Worm (Caenorhabditis elegans): Measurements from ENCODE around the gene F55G1.7.

F55G1.7 gene

ce11 chrIV:7486201-7486947, 16.7 kb upstream of the F55G1.7 start, which contains the start of the genes his-61 and his-62 (continued):
- TF ChIP-seq ZK546.5 (tag; optimal IDR thresholded peaks at IDR 0.05) (no peak), ceh-82 (tag; optimal IDR thresholded peaks at IDR 0.05) (no peak), fos-1 (tag; optimal IDR thresholded peaks at IDR 0.05) (peak; percentile 52), lin-11 (tag; optimal IDR thresholded peaks at IDR 0.05) (no peak), unc-62 (GFP tag; optimal IDR thresholded peaks at IDR 0.05) (no peak), ztf-1 (GFP tag; conservative IDR thresholded peaks at IDR 0.05) (no peak), mdl-1 (tag; optimal IDR thresholded peaks at IDR 0.05) (no peak), nhr-10 (tag; optimal IDR thresholded peaks at IDR 0.05) (no peak), ama-1 (optimal IDR thresholded peaks at IDR 0.05) (no peak), zag-1 (tag; optimal IDR thresholded peaks at IDR 0.05) (peak; percentile 61)

- TF ChIP-seq unc-55 (GFP tag; optimal IDR thresholded peaks at IDR 0.05) = peak; percentile 46
- TF ChIP-seq mab-5 (tag; optimal IDR thresholded peaks at IDR 0.05) = no peak
These were observed 8.5 kb upstream of the F55G1.7 start, which contains the start of gene rod-1 for ce11 chrIV:7478134-7478533. Gene rod-1, plus strand, starts transcription at chrIV:7478452.

- TF ChIP-seq nhr-21 (tag; optimal IDR thresholded peaks at IDR 0.05) = no peak
- no peak for TF ChIP-seq gmeb-1 (tag; optimal IDR thresholded peaks at IDR 0.05)
- no peak for TF ChIP-seq nhr-25 (tag; optimal IDR thresholded peaks at IDR 0.05)
- no peak for TF ChIP-seq nhr-129 (tag; optimal IDR thresholded peaks at IDR 0.05)
- no peak for TF ChIP-seq nhr-11 (tag; optimal IDR thresholded peaks at IDR 0.05)
- TF ChIP-seq C34F6.9 (tag; optimal IDR thresholded peaks at IDR 0.05) = no peak
- no peak for TF ChIP-seq blmp-1 (tag; optimal IDR thresholded peaks at IDR 0.05; ENCODE audit: insufficient read depth)
- TF ChIP-seq nhr-10 (tag; optimal IDR thresholded peaks at IDR 0.05) = no peak
- no peak for TF ChIP-seq ZK546.5 (tag; optimal IDR thresholded peaks at IDR 0.05)
- TF ChIP-seq peb-1 (tag; optimal IDR thresholded peaks at IDR 0.05) = no peak
These were observed 8.1 kb upstream of the F55G1.7 start for ce11 chrIV:7477697-7478096.

- TF ChIP-seq ceh-16 (tag; optimal IDR thresholded peaks at IDR 0.05) (no peak), sma-9 (GFP tag; optimal IDR thresholded peaks at IDR 0.05) (peak; percentile 25), sma-9 (tag; optimal IDR thresholded peaks at IDR 0.05) (no peak), unc-39 (tag; optimal IDR thresholded peaks at IDR 0.05) (no peak), C34F6.9 (tag; optimal IDR thresholded peaks at IDR 0.05) (peak; percentile 13)
These were observed 7.6 kb upstream of the F55G1.7 start, which contains the start of gene pycr-4 for ce11 chrIV:7477197-7477596. Gene pycr-4, minus strand, starts transcription at chrIV:7477297.

- TF ChIP-seq mab-5 (tag; optimal IDR thresholded peaks at IDR 0.05) (no peak), gmeb-1 (tag; optimal IDR thresholded peaks at IDR 0.05) (no peak), nhr-11 (tag; optimal IDR thresholded peaks at IDR 0.05) (no peak)
These were observed 5.2 kb upstream of the F55G1.7 start, which contains the start of gene slc-25A18.2 for ce11 chrIV:7474826-7475225. Gene slc-25A18.2, plus strand, starts transcription at chrIV:7475041.

ce11 chrIV:7473159-7473649, 3.6 kb upstream of the F55G1.7 start, which contains the start of the genes plk-3 and F55G1.6:
Gene plk-3, minus strand, starts transcription at chrIV:7473209.
Gene F55G1.6, plus strand, starts transcription at chrIV:7473517.
- TF ChIP-seq lin-39 (tag; optimal IDR thresholded peaks at IDR 0.05) (no peak), ztf-4 (tag; optimal IDR thresholded peaks at IDR 0.05) (no peak), elt-3 (tag; optimal IDR thresholded peaks at IDR 0.05) (no peak), ztf-11 (tag; optimal IDR thresholded peaks at IDR 0.05) (no peak), lin-11 (tag; optimal IDR thresholded peaks at IDR 0.05) (no peak), nhr-10 (tag; optimal IDR thresholded peaks at IDR 0.05) (no peak), ZK546.5 (tag; optimal IDR thresholded peaks at IDR 0.05) (no peak), fos-1 (tag; optimal IDR thresholded peaks at IDR 0.05) (no peak), unc-39 (tag; optimal IDR thresholded peaks at IDR 0.05) (no peak), unc-62 (GFP tag; optimal IDR thresholded peaks at IDR 0.05) (no peak), nhr-6 (tag; optimal IDR thresholded peaks at IDR 0.05) (no peak), lsy-2 (tag; optimal IDR thresholded peaks at IDR 0.05) (no peak), R02D3.7 (tag; optimal IDR thresholded peaks at IDR 0.05) (no peak), egl-27 (tag; optimal IDR thresholded peaks at IDR 0.05) (no peak), unc-55 (GFP tag; optimal IDR thresholded peaks at IDR 0.05) (no peak)
